Fruit fly (Drosophila melanogaster) whole organism, pupa: ENCODE measurements around the gene CG12009.

Experiments used
- CG13204 ChIP-seq: fragments of 200-800 bp; sonication (Bioruptor generic); optimal IDR thresholded peaks from 2 replicates; lab custom pipeline; 2018; ENCODE audit warnings: missing biosample characterization, mild to moderate bottlenecking, missing genetic modification characterization, moderate library complexity
- CG34367 ChIP-seq: fragments of 200-800 bp; sonication (Bioruptor generic); optimal IDR thresholded peaks from 2 replicates; lab custom pipeline; 2018; ENCODE audit warnings: missing biosample characterization, mild to moderate bottlenecking, missing genetic modification characterization
- CG8159 ChIP-seq: fragments of 200-800 bp; sonication (Bioruptor generic); optimal IDR thresholded peaks from 3 replicates; lab custom pipeline; 2018; ENCODE audit warnings: missing biosample characterization, mild to moderate bottlenecking, missing genetic modification characterization, moderate library complexity
- rn ChIP-seq: fragments of 200-800 bp; sonication (Bioruptor generic); IDR thresholded peaks from 2 replicates; pipeline ENCODE4 v1.3.6; 2022; ENCODE audit warnings: missing biosample characterization, missing genetic modification characterization

DNA sequence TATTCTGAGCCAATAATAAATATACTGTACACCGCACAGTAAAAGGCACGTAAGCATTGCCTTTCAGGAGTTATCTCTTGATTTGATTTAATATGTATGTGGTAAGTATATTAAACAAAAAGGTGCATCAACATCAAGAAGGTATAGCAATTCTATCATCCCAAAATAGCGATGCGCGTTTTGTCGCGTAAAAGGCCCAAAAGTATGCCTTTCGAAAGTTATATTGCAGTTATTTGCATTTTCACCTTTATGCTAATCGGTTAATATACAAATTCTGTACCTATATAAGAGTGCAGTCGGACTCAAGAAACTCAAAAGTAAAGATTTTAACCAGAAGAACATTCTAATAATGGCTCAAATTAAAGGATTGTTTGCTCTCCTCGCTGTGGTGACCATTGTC lies 24.0 kb downstream of the CG12009 start, which contains the start of gene Drsl4:
- TF ChIP-seq CG13204 (GFP tag; lab: Kevin White, UChicago) (no peak), CG34367 (tag; lab: Kevin White, UChicago) (no peak), CG8159 (no peak), rn (GFP tag; lab: Robert Waterston, UW) (no peak)
